Fruit fly (Drosophila melanogaster) whole organism, prepupa: Measurements from ENCODE around the gene CG4338.

Experiments
- CG1621 ChIP-seq: fragments of 200-800 bp; sonication (Bioruptor generic); optimal IDR thresholded peaks from 3 replicates; lab custom pipeline; 2018; ENCODE audit warnings: missing biosample characterization, mild to moderate bottlenecking, missing genetic modification characterization
- CG16779 ChIP-seq: fragments of 200-800 bp; sonication (Bioruptor generic); optimal IDR thresholded peaks from 3 replicates; lab custom pipeline; 2017; ENCODE audit warnings: missing biosample characterization, mild to moderate bottlenecking, missing genetic modification characterization
- Sox14 ChIP-seq: fragments of 200-800 bp; sonication (Bioruptor generic); optimal IDR thresholded peaks from 3 replicates; lab custom pipeline; 2016; ENCODE audit warnings: missing biosample characterization, missing genetic modification characterization

dm6 chr3R:15231635-15232138 is 43.6 kb upstream of the CG4338 start:
- TF ChIP-seq CG1621 (tag; lab: Kevin White, UChicago) (no peak), CG16779 (tag; lab: Kevin White, UChicago) (no peak), Sox14 (no peak)
